Worm (Caenorhabditis elegans): Measurements from ENCODE around the gene mrpl-11.

mrpl-11 gene

DNA sequence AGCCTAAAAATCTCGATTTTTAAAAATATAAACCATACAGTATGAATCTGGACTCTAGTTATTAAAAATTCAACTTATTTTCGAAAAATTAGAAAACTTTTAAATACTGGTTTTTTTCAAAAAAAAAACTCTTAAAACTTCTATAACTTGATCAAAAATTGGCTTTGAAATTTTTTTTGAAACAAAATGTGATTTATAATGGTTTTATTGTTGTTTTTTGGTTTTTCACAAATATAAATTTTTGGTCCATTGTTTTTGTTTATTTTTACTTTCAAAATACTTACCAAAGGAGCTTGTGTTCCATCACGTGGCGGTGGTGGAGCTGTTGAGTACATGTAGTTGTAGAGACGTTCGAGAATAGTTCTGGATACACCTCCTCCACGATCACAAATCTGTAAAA lies 20.8 kb downstream of the mrpl-11 start (continued):
- TF ChIP-seq nhr-90 (tag; optimal IDR thresholded peaks at IDR 0.05): no peak
- no peak for TF ChIP-seq lin-40 (tag; optimal IDR thresholded peaks at IDR 0.05)
- no peak for TF ChIP-seq ets-4 (GFP tag; optimal IDR thresholded peaks at IDR 0.05)

DNA sequence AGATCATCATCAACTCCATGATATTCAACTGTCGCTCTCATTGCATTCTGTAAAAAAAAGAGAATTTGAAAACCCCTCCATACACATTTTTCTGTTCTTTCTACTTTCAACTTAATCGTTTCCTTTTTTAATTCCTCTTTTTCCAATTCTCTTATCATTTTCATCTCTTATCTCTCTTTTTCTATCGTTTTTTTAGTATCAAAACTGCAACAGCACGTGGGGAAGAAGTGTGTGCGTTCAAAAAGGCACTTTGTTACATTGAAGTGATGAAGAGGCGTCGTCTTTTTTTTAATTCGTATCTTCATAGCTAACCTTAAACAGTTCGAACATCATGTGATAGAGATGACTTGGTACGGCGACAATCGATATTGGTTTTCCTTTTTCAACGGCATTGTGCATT lies 21.7 kb downstream of the mrpl-11 start:
- TF ChIP-seq F23B12.7 (tag; optimal IDR thresholded peaks at IDR 0.05; ENCODE audit: insufficient read depth): peak; percentile 40
- TF ChIP-seq hmg-1.2 (GFP tag; IDR thresholded peaks at IDR 0.05): peak; percentile 23; the same call in 1 of the 2 replicates
- no peak for TF ChIP-seq nhr-120 (GFP tag; IDR thresholded peaks at IDR 0.05)
- TF ChIP-seq ceh-58 (GFP tag; IDR thresholded peaks at IDR 0.05): no peak
- TF ChIP-seq lin-40 (tag; optimal IDR thresholded peaks at IDR 0.05): peak; percentile 64
- TF ChIP-seq F57C9.4 (tag; optimal IDR thresholded peaks at IDR 0.05): no peak
- TF ChIP-seq tbp1 (GFP tag; optimal IDR thresholded peaks at IDR 0.05): peak; percentile 30
- peak; percentile 83 for TF ChIP-seq ztf-26 (tag; optimal IDR thresholded peaks at IDR 0.05)
- TF ChIP-seq nhr-80 (tag; optimal IDR thresholded peaks at IDR 0.05): peak; percentile 89
- no peak for TF ChIP-seq B0336.3 (GFP tag; IDR thresholded peaks at IDR 0.05)
- 0 out of 2 replicates have a peak, but pooled peaks have one; percentile 15 for TF ChIP-seq K11D2.4 (GFP tag; IDR thresholded peaks at IDR 0.05)
- no peak for TF ChIP-seq attf-3 (GFP tag; conservative IDR thresholded peaks at IDR 0.05)
- no peak for TF ChIP-seq F57A8.1 (GFP tag; optimal IDR thresholded peaks at IDR 0.05)
- peak; percentile 35; the same call in 1 of the 2 replicates for TF ChIP-seq dox-1 (GFP tag; IDR thresholded peaks at IDR 0.05)
- TF ChIP-seq somi-1 (GFP tag; optimal IDR thresholded peaks at IDR 0.05): peak; percentile 73
- TF ChIP-seq lsl-1 (GFP tag; optimal IDR thresholded peaks at IDR 0.05): no peak
- peak; percentile 44 for TF ChIP-seq attf-5 (GFP tag; optimal IDR thresholded peaks at IDR 0.05)
- no peak for TF ChIP-seq cebp-1 (GFP tag; IDR thresholded peaks at IDR 0.05)
- TF ChIP-seq cebp-1 (tag; optimal IDR thresholded peaks at IDR 0.05): peak; percentile 47
- TF ChIP-seq let-607 (tag; optimal IDR thresholded peaks at IDR 0.05): peak in 1 of 2 experiments; percentile 45
- 0 out of 2 replicates have a peak, but pooled peaks have one; percentile 28 for TF ChIP-seq ekl-4 (GFP tag; IDR thresholded peaks at IDR 0.05)
- no peak for TF ChIP-seq hmg-20 (GFP tag; IDR thresholded peaks at IDR 0.05)

DNA sequence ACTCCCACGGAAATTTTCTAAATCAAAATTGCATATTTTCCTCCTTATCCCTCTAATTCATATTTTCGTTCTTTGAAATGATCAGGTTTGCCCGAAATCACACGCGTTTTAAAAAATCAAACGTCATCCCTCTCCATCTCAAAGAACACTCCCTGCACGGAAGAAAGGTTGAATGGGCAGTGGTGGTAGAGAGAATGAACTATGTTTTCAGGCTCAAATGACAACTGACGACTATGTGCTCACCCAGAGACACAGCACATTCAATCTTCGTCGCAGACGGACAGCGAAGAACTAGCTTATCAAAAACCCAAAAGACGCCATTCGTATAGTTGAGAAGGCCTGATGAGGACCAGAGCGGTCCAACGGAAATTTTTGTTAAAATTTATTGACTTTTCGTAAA lies 22.3 kb downstream of the mrpl-11 start:
- TF ChIP-seq F52B5.7 (tag; optimal IDR thresholded peaks at IDR 0.05) (no peak), hmg-20 (GFP tag; IDR thresholded peaks at IDR 0.05) (no peak), lin-54 (GFP tag; optimal IDR thresholded peaks at IDR 0.05) (no peak), F37B4.10 (GFP tag; IDR thresholded peaks at IDR 0.05) (0 out of 2 replicates have a peak, but pooled peaks have one; percentile 46)

DNA sequence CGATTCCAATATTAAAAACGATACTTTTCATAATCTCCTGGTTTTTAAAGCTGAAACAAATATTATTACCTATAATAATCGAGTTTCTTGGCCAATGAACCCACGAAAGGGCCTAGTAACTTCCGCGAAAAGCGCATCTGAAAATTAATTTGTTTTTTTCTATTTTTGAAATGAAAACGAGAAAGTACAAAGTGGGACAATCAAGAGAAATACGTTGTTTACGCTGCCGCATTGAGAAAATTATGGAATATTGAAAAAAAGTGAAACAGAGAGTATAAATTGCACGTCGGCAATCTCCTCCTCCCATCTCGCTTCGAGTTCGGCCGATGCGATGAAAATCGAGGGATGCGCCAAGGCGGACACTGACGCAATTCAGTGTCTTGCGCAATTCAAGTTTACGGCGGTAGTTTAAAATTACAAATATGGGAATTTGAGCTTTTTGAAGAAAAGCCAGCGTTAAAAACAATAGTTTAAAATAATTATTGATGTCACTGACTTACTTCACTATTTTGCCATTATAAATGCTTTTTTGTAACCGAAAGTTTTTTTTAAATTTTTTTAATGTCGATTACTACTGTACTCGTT lies 23.9 kb downstream of the mrpl-11 start, which contains the start of gene pdhk-2:
pdhk-2 (minus strand) TSS at position 137 of the 585 bp plus-strand sequence.
- peak; percentile 73 for TF ChIP-seq madf-8 (GFP tag; conservative IDR thresholded peaks at IDR 0.05)
- peak; percentile 99 for TF ChIP-seq ztf-18 (tag; optimal IDR thresholded peaks at IDR 0.05)
- TF ChIP-seq cebp-1 (GFP tag; IDR thresholded peaks at IDR 0.05): peak; percentile 72; the same call in 1 of the 2 replicates
- TF ChIP-seq cebp-1 (tag; optimal IDR thresholded peaks at IDR 0.05): peak; percentile 91
- TF ChIP-seq pbrm-1 (GFP tag; IDR thresholded peaks at IDR 0.05): peak; percentile 89
- no peak for TF ChIP-seq ztf-22 (GFP tag; optimal IDR thresholded peaks at IDR 0.05)
- peak; percentile 81 for TF ChIP-seq attf-3 (GFP tag; conservative IDR thresholded peaks at IDR 0.05)
- peak; percentile 85 to 98 (median 89) for TF ChIP-seq lin-35 (GFP tag; optimal IDR thresholded peaks at IDR 0.05)
- no peak for TF ChIP-seq nhr-179 (tag; optimal IDR thresholded peaks at IDR 0.05)
- no peak for TF ChIP-seq bed-2 (GFP tag; IDR thresholded peaks at IDR 0.05)
- TF ChIP-seq madf-10 (tag; optimal IDR thresholded peaks at IDR 0.05): peak; percentile 70
- no peak for TF ChIP-seq let-526 (GFP tag; IDR thresholded peaks at IDR 0.05)
- no peak for TF ChIP-seq ztf-25 (GFP tag; IDR thresholded peaks at IDR 0.05)
- TF ChIP-seq Y95B8A.8 (GFP tag; IDR thresholded peaks at IDR 0.05): 0 out of 2 replicates have a peak, but pooled peaks have one; percentile 67
- no peak for TF ChIP-seq F57A8.1 (GFP tag; optimal IDR thresholded peaks at IDR 0.05)
- TF ChIP-seq xnd-1 (tag; optimal IDR thresholded peaks at IDR 0.05): peak; percentile 76
- peak; percentile 56 for TF ChIP-seq F22D6.2 (tag; optimal IDR thresholded peaks at IDR 0.05)
- TF ChIP-seq lin-54 (GFP tag; optimal IDR thresholded peaks at IDR 0.05): peak; percentile 99
- peak; percentile 82 for TF ChIP-seq somi-1 (GFP tag; optimal IDR thresholded peaks at IDR 0.05)
- no peak for TF ChIP-seq snpc-1.1 (tag; optimal IDR thresholded peaks at IDR 0.05; ENCODE audit: insufficient read depth)
- no peak for TF ChIP-seq attf-6 (GFP tag; IDR thresholded peaks at IDR 0.05)
- TF ChIP-seq dpl-1 (GFP tag; optimal IDR thresholded peaks at IDR 0.05): peak; percentile 96
- TF ChIP-seq F37B4.10 (GFP tag; IDR thresholded peaks at IDR 0.05): no peak
